Fruit fly (Drosophila melanogaster): ENCODE data around the gene CG7133.

CG7133 gene

dm6 chr3L:22078063-22078462 lies 3.7 kb upstream of the CG7133 start (continued):
- TF ChIP-seq Hr4 (GFP tag; optimal IDR thresholded peaks at IDR 0.05) (peak; percentile 67), Smox (GFP tag; optimal IDR thresholded peaks at IDR 0.05) (peak; percentile 70), CG10669 (GFP tag; optimal IDR thresholded peaks at IDR 0.05) (peak; percentile 54), CG11902 (GFP tag; optimal IDR thresholded peaks at IDR 0.05) (peak; percentile 44), cyc (GFP tag; optimal IDR thresholded peaks at IDR 0.05) (peak; percentile 73), CG7368 (GFP tag; optimal IDR thresholded peaks at IDR 0.05) (peak; percentile 42), Sox15 (GFP tag; optimal IDR thresholded peaks at IDR 0.05) (peak; percentile 49), CG6163 (GFP tag; IDR thresholded peaks at IDR 0.05) (peak; percentile 78), Hr38 (GFP tag; optimal IDR thresholded peaks at IDR 0.05) (no peak), achi (GFP tag; optimal IDR thresholded peaks at IDR 0.05) (peak; percentile 69), lz (GFP tag; optimal IDR thresholded peaks at IDR 0.05) (peak; percentile 75), Gug (GFP tag; IDR thresholded peaks at IDR 0.05) (0 out of 2 replicates have a peak, but pooled peaks have one; percentile 27), CG6276 (GFP tag; optimal IDR thresholded peaks at IDR 0.05) (peak; percentile 39), CG6792 (GFP tag; optimal IDR thresholded peaks at IDR 0.05) (peak; percentile 65), CG11294 (GFP tag; IDR thresholded peaks at IDR 0.05) (peak; percentile 18; the same call in 1 of the 2 replicates), Eip75B (GFP tag; optimal IDR thresholded peaks at IDR 0.05) (peak; percentile 65), CG3919 (GFP tag; optimal IDR thresholded peaks at IDR 0.05) (peak; percentile 80), spab (GFP tag; optimal IDR thresholded peaks at IDR 0.05) (peak; percentile 32), CG10631 (GFP tag; optimal IDR thresholded peaks at IDR 0.05) (peak; percentile 66), CG34406 (GFP tag; optimal IDR thresholded peaks at IDR 0.05) (peak; percentile 66), CG16779 (tag; optimal IDR thresholded peaks at IDR 0.05) (no peak), topi (GFP tag; optimal IDR thresholded peaks at IDR 0.05) (peak; percentile 78), pdm3 (GFP tag; optimal IDR thresholded peaks at IDR 0.05) (peak; percentile 72), fkh (GFP tag; optimal IDR thresholded peaks at IDR 0.05) (no peak), CG3032 (tag; optimal IDR thresholded peaks at IDR 0.05) (peak; percentile 56), Hr39 (GFP tag; optimal IDR thresholded peaks at IDR 0.05) (peak; percentile 74), net (GFP tag; optimal IDR thresholded peaks at IDR 0.05) (peak; percentile 76), CG1621 (tag; optimal IDR thresholded peaks at IDR 0.05) (peak; percentile 51), ss (GFP tag; optimal IDR thresholded peaks at IDR 0.05) (peak; percentile 35 to 57), Ets21C (GFP tag; optimal IDR thresholded peaks at IDR 0.05) (peak; percentile 61), svp (GFP tag) (peak; percentile 84), CG11762 (GFP tag; optimal IDR thresholded peaks at IDR 0.05; ENCODE audit: insufficient read depth) (no peak), salr (GFP tag; optimal IDR thresholded peaks at IDR 0.05) (peak in 1 of 2 experiments; percentile 20), CG9139 (GFP tag; optimal IDR thresholded peaks at IDR 0.05) (no peak), Sox14 (GFP tag; optimal IDR thresholded peaks at IDR 0.05) (peak; percentile 78), eg (GFP tag; IDR thresholded peaks at IDR 0.05) (peak; percentile 73), Eip78C (GFP tag) (peak; percentile 92), CG4318 (GFP tag; optimal IDR thresholded peaks at IDR 0.05) (peak; percentile 42), dsx (GFP tag; optimal IDR thresholded peaks at IDR 0.05; ENCODE audit: poor library complexity, severe bottlenecking) (peak; percentile 47)

- TF ChIP-seq CG6854 (GFP tag; optimal IDR thresholded peaks at IDR 0.05) (peak; percentile 94), CG6792 (GFP tag; optimal IDR thresholded peaks at IDR 0.05) (peak; percentile 77), Blimp-1 (GFP tag; optimal IDR thresholded peaks at IDR 0.05) (peak; percentile 76), CG3919 (GFP tag; optimal IDR thresholded peaks at IDR 0.05) (peak; percentile 92), Lpt (GFP tag; optimal IDR thresholded peaks at IDR 0.05) (peak; percentile 41), CG8119 (GFP tag; IDR thresholded peaks at IDR 0.05) (peak; percentile 38; the same call in 2 of the 3 replicates), Ets21C (GFP tag; optimal IDR thresholded peaks at IDR 0.05) (peak; percentile 32), CG16779 (tag; optimal IDR thresholded peaks at IDR 0.05) (peak; percentile 77), Sox15 (GFP tag; optimal IDR thresholded peaks at IDR 0.05) (peak; percentile 40), Eip93F (GFP tag; optimal IDR thresholded peaks at IDR 0.05) (no peak), Hr4 (GFP tag; optimal IDR thresholded peaks at IDR 0.05) (peak; percentile 45), achi (GFP tag; optimal IDR thresholded peaks at IDR 0.05) (peak; percentile 84), Eip75B (GFP tag; optimal IDR thresholded peaks at IDR 0.05) (peak; percentile 81), salr (GFP tag; optimal IDR thresholded peaks at IDR 0.05) (peak in 1 of 2 experiments; percentile 87), CG11902 (GFP tag; optimal IDR thresholded peaks at IDR 0.05) (peak; percentile 64), fd59A (GFP tag; optimal IDR thresholded peaks at IDR 0.05) (peak; percentile 70), CG6808 (GFP tag; optimal IDR thresholded peaks at IDR 0.05) (peak; percentile 72), CG9139 (GFP tag; optimal IDR thresholded peaks at IDR 0.05) (peak; percentile 79), CG11294 (GFP tag; IDR thresholded peaks at IDR 0.05) (no peak), vri (GFP tag; optimal IDR thresholded peaks at IDR 0.05) (peak; percentile 89), Met (GFP tag; optimal IDR thresholded peaks at IDR 0.05) (peak; percentile 90), OdsH (GFP tag; optimal IDR thresholded peaks at IDR 0.05) (peak; percentile 85), eg (GFP tag; IDR thresholded peaks at IDR 0.05) (peak; percentile 80)
Measured at dm6 chr3L:22075706-22076398, 1.5 kb upstream of the CG7133 start, which contains the start of the genes CG7130 and RpLP0. Gene CG7130 (minus strand): TSS chr3L:22075756. Gene RpLP0 (plus strand): TSS chr3L:22075867.
